Worm (Caenorhabditis elegans): ENCODE data around the gene W03C9.8.

DNA sequence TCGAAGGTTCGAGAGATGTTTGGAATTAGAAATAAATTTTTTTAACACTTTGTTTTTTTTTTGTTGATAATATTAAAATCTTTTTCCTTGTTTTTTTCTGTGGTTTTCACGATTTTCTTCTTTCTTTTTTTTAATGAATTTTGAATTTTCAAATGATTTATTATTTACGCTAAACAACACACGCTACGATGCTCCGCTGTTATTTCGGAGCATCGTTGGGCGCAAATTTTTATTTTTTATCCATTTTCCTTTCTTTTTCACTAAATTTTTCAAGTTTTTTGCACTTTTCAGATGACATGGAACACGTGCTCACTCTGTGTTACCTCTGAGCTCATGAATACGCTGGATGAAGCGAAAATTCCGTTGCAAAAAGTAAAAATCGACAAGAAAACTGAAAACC lies 13.5 kb downstream of the W03C9.8 start, which contains the start of the genes W03C9.1 and W03C9.2:
- TF ChIP-seq nhr-11 (tag; optimal IDR thresholded peaks at IDR 0.05): no peak
- TF ChIP-seq fkh-10 (GFP tag; optimal IDR thresholded peaks at IDR 0.05): no peak
- TF ChIP-seq nhr-10 (tag; optimal IDR thresholded peaks at IDR 0.05): no peak
- no peak for TF ChIP-seq pqm-1 (tag; optimal IDR thresholded peaks at IDR 0.05)
- no peak for TF ChIP-seq dmd-6 (GFP tag; IDR thresholded peaks at IDR 0.05)
- no peak for TF ChIP-seq lin-13 (GFP tag; optimal IDR thresholded peaks at IDR 0.05)
- TF ChIP-seq tag-97 (GFP tag; IDR thresholded peaks at IDR 0.05): no peak
- no peak for TF ChIP-seq ces-1 (GFP tag; optimal IDR thresholded peaks at IDR 0.05)
- TF ChIP-seq hmg-1.1 (GFP tag; IDR thresholded peaks at IDR 0.05): no peak
- no peak for TF ChIP-seq fos-1 (tag; optimal IDR thresholded peaks at IDR 0.05)
- TF ChIP-seq ceh-44 (GFP tag; IDR thresholded peaks at IDR 0.05): no peak
- TF ChIP-seq R02D3.7 (tag; optimal IDR thresholded peaks at IDR 0.05): no peak
- TF ChIP-seq egl-27 (tag; optimal IDR thresholded peaks at IDR 0.05): no peak
